Worm (Caenorhabditis elegans): Measurements from ENCODE around the gene skr-12.

ce11 chrIV:17150871-17151270 lies 16.2 kb upstream of the skr-12 start, which contains the start of gene Y116A8C.40:
- TF ChIP-seq nhr-76 (tag; optimal IDR thresholded peaks at IDR 0.05) (no peak), dpl-1 (GFP tag; optimal IDR thresholded peaks at IDR 0.05) (no peak)

All from whole organism, L4 larva.